Fruit fly (Drosophila melanogaster) whole organism, embryonic: ENCODE measurements around the gene Bicra.

Experiments
- B-H1 ChIP-seq: fragments of 200-800 bp; sonication (Bioruptor generic); IDR thresholded peaks from 3 replicates; pipeline ENCODE4 v1.3.6; 2022; ENCODE audit warnings: missing biosample characterization, missing genetic modification characterization
- CG10274 ChIP-seq: fragments of 200-800 bp; sonication (Bioruptor generic); optimal IDR thresholded peaks from 3 replicates; lab custom pipeline; 2017; ENCODE audit warnings: missing biosample characterization, mild to moderate bottlenecking, missing genetic modification characterization
- CG10366 ChIP-seq: fragments of 200-800 bp; sonication (Bioruptor generic); IDR thresholded peaks from 2 replicates; pipeline ENCODE4 v1.3.6; 2022; ENCODE audit warnings: missing biosample characterization, missing genetic modification characterization
- CG10543 ChIP-seq: fragments of 200-800 bp; sonication (Bioruptor generic); optimal IDR thresholded peaks from 3 replicates; lab custom pipeline; 2017; ENCODE audit warnings: missing biosample characterization, mild to moderate bottlenecking, missing genetic modification characterization, moderate library complexity
- CG11398 ChIP-seq: fragments of 200-800 bp; sonication (Bioruptor generic); optimal IDR thresholded peaks from 2 replicates; lab custom pipeline; 2016; ENCODE audit warnings: missing biosample characterization, missing genetic modification characterization
- CG11560 ChIP-seq: fragments of 200-800 bp; sonication (Bioruptor generic); IDR thresholded peaks from 3 replicates; pipeline ENCODE4 v1.3.6; 2022; ENCODE audit warnings: missing biosample characterization, missing genetic modification characterization
- CG1233 ChIP-seq: fragments of 200-800 bp; sonication (Bioruptor generic); optimal IDR thresholded peaks from 4 replicates; lab custom pipeline; 2018; ENCODE audit warnings: missing biosample characterization, mild to moderate bottlenecking, missing genetic modification characterization
- CG12942 ChIP-seq: fragments of 200-800 bp; sonication (Bioruptor generic); optimal IDR thresholded peaks from 3 replicates; lab custom pipeline; 2016; ENCODE audit warnings: missing biosample characterization, missing genetic modification characterization
- CG14441 ChIP-seq: fragments of 200-800 bp; sonication (Bioruptor generic); IDR thresholded peaks from 2 replicates; pipeline ENCODE4 v1.3.6; 2022; ENCODE audit warnings: missing biosample characterization, missing genetic modification characterization
- CG15073 ChIP-seq: fragments of 200-800 bp; sonication (Bioruptor generic); optimal IDR thresholded peaks from 2 replicates; lab custom pipeline; 2016; ENCODE audit warnings: missing biosample characterization, missing genetic modification characterization
- CG1602 ChIP-seq: fragments of 200-800 bp; sonication (Bioruptor generic); optimal IDR thresholded peaks from 3 replicates; lab custom pipeline; 2016; ENCODE audit warnings: missing biosample characterization, missing genetic modification characterization
- CG16863 ChIP-seq: fragments of 200-800 bp; sonication (Bioruptor generic); optimal IDR thresholded peaks from 3 replicates; lab custom pipeline; 2016; ENCODE audit warnings: missing biosample characterization, missing genetic modification characterization
- CG2678 ChIP-seq: fragments of 200-800 bp; sonication (Bioruptor generic); optimal IDR thresholded peaks from 3 replicates; lab custom pipeline; 2019; ENCODE audit warnings: missing biosample characterization, mild to moderate bottlenecking, missing genetic modification characterization, moderate library complexity
- CG2875 ChIP-seq: fragments of 200-800 bp; sonication (Bioruptor generic); optimal IDR thresholded peaks from 2 replicates; lab custom pipeline; 2017; ENCODE audit warnings: missing biosample characterization, mild to moderate bottlenecking, missing genetic modification characterization, missing genetic modification reagents
- CG3065 ChIP-seq: fragments of 200-800 bp; sonication (Bioruptor generic); optimal IDR thresholded peaks from 2 replicates; lab custom pipeline; 2016; ENCODE audit warnings: missing biosample characterization, missing genetic modification characterization
- CG32767 ChIP-seq: fragments of 200-800 bp; sonication (Bioruptor generic); IDR thresholded peaks from 2 replicates; pipeline ENCODE4 v1.3.6; 2022; ENCODE audit warnings: missing biosample characterization, missing genetic modification characterization
- CG32772 ChIP-seq: fragments of 200-800 bp; sonication (Bioruptor generic); IDR thresholded peaks from 2 replicates; pipeline ENCODE4 v1.3.6; 2022; ENCODE audit warnings: missing biosample characterization, missing genetic modification characterization
- CG33557 ChIP-seq: fragments of 200-800 bp; sonication (Bioruptor generic); optimal IDR thresholded peaks from 2 replicates; lab custom pipeline; 2019; ENCODE audit warnings: missing biosample characterization, mild to moderate bottlenecking, missing genetic modification characterization, moderate library complexity
- CG6854 ChIP-seq: fragments of 200-800 bp; sonication (Bioruptor generic); optimal IDR thresholded peaks from 3 replicates; lab custom pipeline; 2017; ENCODE audit warnings: missing biosample characterization, mild to moderate bottlenecking, missing genetic modification characterization
- CG7745 ChIP-seq: fragments of 200-800 bp; sonication (Bioruptor generic); optimal IDR thresholded peaks from 2 replicates; lab custom pipeline; 2018; ENCODE audit warnings: missing biosample characterization, mild to moderate bottlenecking, missing genetic modification characterization, moderate library complexity
- CG9817 ChIP-seq: fragments of 200-800 bp; sonication (Bioruptor generic); optimal IDR thresholded peaks from 2 replicates; lab custom pipeline; 2018; ENCODE audit warnings: missing biosample characterization, mild to moderate bottlenecking, missing genetic modification characterization, moderate library complexity
- Ets65A ChIP-seq: fragments of 200-800 bp; sonication (Bioruptor generic); peaks from one replicate; lab custom pipeline; 2016; ENCODE audit warnings: missing biosample characterization, missing genetic modification characterization
- Gug ChIP-seq: fragments of 200-800 bp; sonication (Bioruptor generic); IDR thresholded peaks from 4 replicates; pipeline ENCODE4 v1.3.6; 2022; ENCODE audit warnings: missing biosample characterization, missing genetic modification characterization
- HmgZ ChIP-seq: fragments of 200-800 bp; sonication (Bioruptor generic); optimal IDR thresholded peaks from 2 replicates; lab custom pipeline; 2018; ENCODE audit warnings: missing biosample characterization, mild to moderate bottlenecking, missing genetic modification characterization
- Kr ChIP-seq: fragments of 200-800 bp; sonication (Bioruptor generic); optimal IDR thresholded peaks from 2 replicates; lab custom pipeline; 2017; ENCODE audit warnings: missing biosample characterization, mild to moderate bottlenecking, missing genetic modification characterization
- Lhr ChIP-seq: fragments of 200-800 bp; sonication (Bioruptor generic); optimal IDR thresholded peaks from 3 replicates; lab custom pipeline; 2017; ENCODE audit warnings: mild to moderate bottlenecking, missing biosample characterization, missing genetic modification reagents, missing genetic modification characterization
- Max ChIP-seq: fragments of 200-800 bp; sonication (Bioruptor generic); optimal IDR thresholded peaks from 2 replicates; lab custom pipeline; 2016; ENCODE audit warnings: missing biosample characterization, mild to moderate bottlenecking, missing genetic modification characterization
- Mrtf ChIP-seq: fragments of 200-800 bp; sonication (Bioruptor generic); IDR thresholded peaks from 3 replicates; pipeline ENCODE4 v1.3.6; 2022; ENCODE audit warnings: missing biosample characterization, missing genetic modification characterization
- Opbp ChIP-seq: fragments of 200-800 bp; sonication (Bioruptor generic); IDR thresholded peaks from 3 replicates; pipeline ENCODE4 v1.3.6; 2022; ENCODE audit warnings: missing biosample characterization, missing genetic modification characterization; ENCODE audit not compliant: partially characterized antibody
- Sox100B ChIP-seq: fragments of 200-800 bp; sonication (Bioruptor generic); optimal IDR thresholded peaks from 3 replicates; lab custom pipeline; 2018; ENCODE audit warnings: missing biosample characterization, mild to moderate bottlenecking, missing genetic modification characterization
- Tbp ChIP-seq: fragments of >200 bp; optimal IDR thresholded peaks from 2 replicates; lab custom pipeline; 2018; ENCODE audit warnings: missing biosample characterization, missing genetic modification characterization
- Xbp1 ChIP-seq: fragments of 200-800 bp; sonication (Bioruptor generic); optimal IDR thresholded peaks from 3 replicates; lab custom pipeline; 2016; ENCODE audit warnings: missing biosample characterization, mild to moderate bottlenecking, missing genetic modification characterization
- amos ChIP-seq: fragments of 200-800 bp; sonication (Bioruptor generic); IDR thresholded peaks from 2 replicates; pipeline ENCODE4 v1.3.6; 2022; ENCODE audit warnings: missing biosample characterization, missing genetic modification characterization; ENCODE audit not compliant: partially characterized antibody
- cas ChIP-seq: fragments of 200-800 bp; sonication (Bioruptor generic); IDR thresholded peaks from 2 replicates; pipeline ENCODE4 v1.3.6; 2022; ENCODE audit warnings: missing biosample characterization, missing genetic modification characterization
- chinmo ChIP-seq: fragments of 200-800 bp; sonication (Bioruptor generic); IDR thresholded peaks from 4 replicates; pipeline ENCODE4 v1.3.6; 2022; ENCODE audit warnings: missing biosample characterization, missing genetic modification characterization; ENCODE audit not compliant: partially characterized antibody
- ems ChIP-seq: fragments of 200-800 bp; sonication (Bioruptor generic); optimal IDR thresholded peaks from 3 replicates; lab custom pipeline; 2016; ENCODE audit warnings: missing biosample characterization, missing genetic modification characterization
- en ChIP-seq: fragments of 200-800 bp; sonication (Bioruptor generic); optimal IDR thresholded peaks from 2 replicates; lab custom pipeline; 2016; ENCODE audit warnings: missing biosample characterization, missing genetic modification characterization
- exex ChIP-seq: fragments of 200-800 bp; sonication (Bioruptor generic); optimal IDR thresholded peaks from 4 replicates; lab custom pipeline; 2018; ENCODE audit warnings: missing biosample characterization, mild to moderate bottlenecking, missing genetic modification characterization, moderate library complexity
- fd96Cb ChIP-seq: fragments of 200-800 bp; sonication (Bioruptor generic); optimal IDR thresholded peaks from 2 replicates; lab custom pipeline; 2018; ENCODE audit warnings: missing biosample characterization, mild to moderate bottlenecking, missing genetic modification characterization, moderate library complexity
- gsb ChIP-seq: fragments of 200-800 bp; sonication (Bioruptor generic); IDR thresholded peaks from 2 replicates; pipeline ENCODE4 v1.3.6; 2022; ENCODE audit warnings: missing biosample characterization, missing genetic modification characterization
- lbe ChIP-seq: fragments of 200-800 bp; sonication (Bioruptor generic); optimal IDR thresholded peaks from 2 replicates; lab custom pipeline; 2016; ENCODE audit warnings: missing biosample characterization, mild to moderate bottlenecking, missing genetic modification characterization
- ranshi ChIP-seq: fragments of 200-800 bp; sonication (Bioruptor generic); IDR thresholded peaks from 2 replicates; pipeline ENCODE4 v1.3.6; 2022; ENCODE audit warnings: missing biosample characterization, missing genetic modification characterization
- stwl ChIP-seq: fragments of 200-800 bp; sonication (Bioruptor generic); optimal IDR thresholded peaks from 3 replicates; lab custom pipeline; 2018; ENCODE audit warnings: missing biosample characterization, mild to moderate bottlenecking, missing genetic modification characterization, moderate library complexity
- tio ChIP-seq: fragments of 200-800 bp; sonication (Bioruptor generic); optimal IDR thresholded peaks from 2 replicates; lab custom pipeline; 2017; ENCODE audit warnings: missing biosample characterization, missing genetic modification characterization, inconsistent platforms
- vfl ChIP-seq: fragments of 200-800 bp; sonication (Bioruptor generic); optimal IDR thresholded peaks from 2 replicates; lab custom pipeline; 2016; ENCODE audit warnings: missing biosample characterization, missing genetic modification characterization
- wdn ChIP-seq: fragments of 200-800 bp; sonication (Bioruptor generic); IDR thresholded peaks from 2 replicates; pipeline ENCODE4 v1.3.6; 2022; ENCODE audit warnings: missing biosample characterization, missing genetic modification characterization
- zen ChIP-seq: fragments of 200-800 bp; sonication (Bioruptor generic); optimal IDR thresholded peaks from 3 replicates; lab custom pipeline; 2018; ENCODE audit warnings: missing biosample characterization, mild to moderate bottlenecking, missing genetic modification characterization, moderate library complexity
- zf30C ChIP-seq: fragments of 200-800 bp; sonication (Bioruptor generic); optimal IDR thresholded peaks from 3 replicates; lab custom pipeline; 2018; ENCODE audit warnings: missing biosample characterization, mild to moderate bottlenecking, missing genetic modification characterization
- zfh1 ChIP-seq: fragments of 200-800 bp; sonication (Bioruptor generic); IDR thresholded peaks from 3 replicates; pipeline ENCODE4 v1.3.6; 2022; ENCODE audit warnings: missing biosample characterization, missing genetic modification characterization

The Bicra gene

dm6 chr3R:29122817-29123611 is 60.2 kb downstream of the Bicra start, which contains the start of the genes yem and Ctl2 (continued):
- TF ChIP-seq vfl (GFP tag; lab: Kevin White, UChicago): peak; percentile 50
- TF ChIP-seq Gug (GFP tag; lab: Robert Waterston, UW): peak; percentile 72; the same call in 3 of the 4 replicates
- peak; percentile 84 for TF ChIP-seq Xbp1
- TF ChIP-seq ems (GFP tag; lab: Kevin White, UChicago): peak; percentile 72
- TF ChIP-seq tio: no peak
- TF ChIP-seq CG32767 (GFP tag; lab: Robert Waterston, UW): no peak
- TF ChIP-seq Sox100B (GFP tag; lab: Kevin White, UChicago): no peak
- peak; percentile 48 for TF ChIP-seq CG1233 (GFP tag; lab: Kevin White, UChicago)
- TF ChIP-seq chinmo: peak; percentile 79; the same call in 1 of the 4 replicates
- peak; percentile 40 for TF ChIP-seq CG10274 (GFP tag; lab: Kevin White, UChicago)
- TF ChIP-seq CG12942 (GFP tag; lab: Kevin White, UChicago): peak; percentile 64
- peak; percentile 65 for TF ChIP-seq CG1602
- peak; percentile 51 for TF ChIP-seq stwl
- peak; percentile 68 for TF ChIP-seq Lhr (GFP tag; lab: Kevin White, UChicago)
- TF ChIP-seq CG11398 (GFP tag; lab: Kevin White, UChicago): peak; percentile 69
- TF ChIP-seq amos (GFP tag; lab: Robert Waterston, UW): peak; percentile 40; the same call in 1 of the 2 replicates
- TF ChIP-seq exex: peak; percentile 28
- TF ChIP-seq cas (GFP tag; lab: Robert Waterston, UW): no peak; the same call in 1 of the 2 replicates
- peak; percentile 51 for TF ChIP-seq wdn (GFP tag; lab: Robert Waterston, UW)
- TF ChIP-seq CG10366: peak; percentile 48
- TF ChIP-seq CG6854 (GFP tag; lab: Kevin White, UChicago): no peak
- TF ChIP-seq CG9817 (tag; lab: Kevin White, UChicago): peak; percentile 67
- peak; percentile 32; the same call in 1 of the 3 replicates for TF ChIP-seq CG11560 (tag; lab: Robert Waterston, UW)
- TF ChIP-seq lbe: peak; percentile 41
- peak; percentile 59 for TF ChIP-seq Mrtf (GFP tag; lab: Robert Waterston, UW)
- peak; percentile 81 for TF ChIP-seq Max (GFP tag; lab: Kevin White, UChicago)
- TF ChIP-seq CG33557 (GFP tag; lab: Kevin White, UChicago): no peak
- no peak for TF ChIP-seq Kr (GFP tag; lab: Kevin White, UChicago)
- TF ChIP-seq CG10543 (GFP tag; lab: Kevin White, UChicago): peak; percentile 71
- TF ChIP-seq B-H1 (GFP tag; lab: Robert Waterston, UW): peak; percentile 36; the same call in 1 of the 3 replicates
- TF ChIP-seq zf30C: no peak
- TF ChIP-seq ranshi (GFP tag; lab: Robert Waterston, UW): peak; percentile 59; the same call in 1 of the 2 replicates
- peak; percentile 59 for TF ChIP-seq CG2678
- peak; percentile 44 for TF ChIP-seq fd96Cb
- peak; percentile 75 for TF ChIP-seq zfh1
- peak; percentile 82 for TF ChIP-seq CG16863 (GFP tag; lab: Kevin White, UChicago)
- peak; percentile 35; the same call in 2 of the 3 replicates for TF ChIP-seq Opbp (GFP tag; lab: Robert Waterston, UW)
- TF ChIP-seq CG32772 (GFP tag; lab: Robert Waterston, UW): 0 out of 2 replicates have a peak, but pooled peaks have one; percentile 36
- TF ChIP-seq CG2875: no peak
- TF ChIP-seq zen (tag; lab: Kevin White, UChicago): peak; percentile 40
- peak; percentile 99 for TF ChIP-seq Ets65A (GFP tag; lab: Kevin White, UChicago)
- TF ChIP-seq CG3065 (GFP tag; lab: Kevin White, UChicago): peak; percentile 37
- TF ChIP-seq CG7745 (tag; lab: Kevin White, UChicago): peak; percentile 4
- TF ChIP-seq HmgZ: peak; percentile 65
- peak; percentile 24 for TF ChIP-seq Tbp (GFP tag; lab: Kevin White, UChicago)
- peak; percentile 67; the same call in 1 of the 2 replicates for TF ChIP-seq CG14441 (GFP tag; lab: Robert Waterston, UW)
- no peak for TF ChIP-seq gsb (GFP tag; lab: Robert Waterston, UW)
- TF ChIP-seq CG15073: no peak
- peak; percentile 34 for TF ChIP-seq en (GFP tag; lab: Kevin White, UChicago)
